Worm (Caenorhabditis elegans) whole organism, L1 larva: ENCODE data around the gene dph-5.

Experiments
- C04F5.9 ChIP-seq: sonication (generic microtip); optimal IDR thresholded peaks from 2 replicates; lab custom pipeline; 2016; ENCODE audit warnings: missing genetic modification characterization, missing compliant biosample characterization
- C16A3.4 ChIP-seq: fragments of 150-350 bp; optimal IDR thresholded peaks from 2 replicates; lab custom pipeline; 2014; ENCODE audit warnings: missing biosample characterization, missing genetic modification characterization
- C34B4.2 ChIP-seq: sonication (generic microtip); optimal IDR thresholded peaks from 2 replicates; lab custom pipeline; 2017; ENCODE audit warnings: mild to moderate bottlenecking, missing genetic modification characterization, missing compliant biosample characterization
- aha-1 ChIP-seq: fragments of 150-350 bp; optimal IDR thresholded peaks from 2 replicates; lab custom pipeline; 2014; ENCODE audit warnings: missing biosample characterization, missing genetic modification characterization
- alr-1 ChIP-seq: fragments of 200-800 bp; sonication (Bioruptor generic); optimal IDR thresholded peaks from 2 replicates; lab custom pipeline; 2018; ENCODE audit warnings: borderline replicate concordance, mild to moderate bottlenecking, missing genetic modification characterization, missing compliant biosample characterization
- aly-2 ChIP-seq: fragments of 150-350 bp; optimal IDR thresholded peaks from 2 replicates; lab custom pipeline; 2014; ENCODE audit warnings: missing biosample characterization, missing genetic modification characterization
- ceh-63 ChIP-seq: fragments of 200-800 bp; sonication (Bioruptor generic); optimal IDR thresholded peaks from 2 replicates; lab custom pipeline; 2018; ENCODE audit warnings: mild to moderate bottlenecking, missing genetic modification characterization, missing compliant biosample characterization
- ceh-8 ChIP-seq: fragments of 200-800 bp; sonication (Bioruptor generic); optimal IDR thresholded peaks from 2 replicates; lab custom pipeline; 2018; ENCODE audit warnings: mild to moderate bottlenecking, missing genetic modification characterization, moderate library complexity, missing compliant biosample characterization
- ces-1 ChIP-seq: fragments of 150-350 bp; optimal IDR thresholded peaks from 2 replicates; lab custom pipeline; 2014; ENCODE audit warnings: missing biosample characterization, missing genetic modification reagents, missing genetic modification characterization
- dpl-1 ChIP-seq, 3 experiments: fragments of 150-350 bp in 2 of 3; sonication (generic microtip) in 1 of 3; optimal IDR thresholded peaks; 2 replicates each; lab custom pipeline; 2014 to 2017; ENCODE audit warnings: missing biosample characterization in 3 of 3, missing genetic modification characterization in 3 of 3, missing genetic modification reagents in 3 of 3
- dsc-1 ChIP-seq: sonication (generic microtip); optimal IDR thresholded peaks from 2 replicates; lab custom pipeline; 2016; ENCODE audit warnings: mild to moderate bottlenecking, missing genetic modification characterization, missing compliant biosample characterization
- efl-1 ChIP-seq, 4 experiments: fragments of 150-350 bp; optimal IDR thresholded peaks in 3 of 4; peaks in 1 of 4; 1 replicate in 1 of 4; 2 replicates in 3 of 4; lab custom pipeline; 2014; ENCODE audit warnings: missing biosample characterization in 2 of 4, missing genetic modification characterization in 2 of 4, missing genetic modification reagents in 2 of 4
- egl-13 ChIP-seq: sonication (generic microtip); optimal IDR thresholded peaks from 2 replicates; lab custom pipeline; 2016; ENCODE audit warnings: missing genotype, missing genetic modification reagents, missing genetic modification characterization, missing compliant biosample characterization
- egl-27 ChIP-seq, 2 experiments: fragments of 150-350 bp in 1 of 2; sonication (generic microtip); optimal IDR thresholded peaks; 3 replicates each; lab custom pipeline; 2017 to 2018; ENCODE audit warnings: missing biosample characterization in 2 of 2, missing genetic modification characterization in 2 of 2, missing genetic modification reagents in 2 of 2
- elt-2 ChIP-seq: sonication (generic microtip); optimal IDR thresholded peaks from 2 replicates; lab custom pipeline; 2016; ENCODE audit warnings: missing genetic modification characterization, mild to moderate bottlenecking, inconsistent platforms, missing compliant biosample characterization, missing genetic modification reagents
- ets-5 ChIP-seq: fragments of 200-800 bp; sonication (Bioruptor generic); IDR thresholded peaks from 2 replicates; pipeline ENCODE4 v1.3.6; 2022; ENCODE audit warnings: missing genetic modification characterization, missing compliant biosample characterization
- fkh-10 ChIP-seq: sonication (generic microtip); optimal IDR thresholded peaks from 2 replicates; lab custom pipeline; 2017; ENCODE audit warnings: missing biosample characterization, missing genetic modification reagents, missing genetic modification characterization
- grh-1 ChIP-seq: fragments of 200-800 bp; sonication (Bioruptor generic); IDR thresholded peaks from 2 replicates; pipeline ENCODE4 v1.3.6; 2022; ENCODE audit warnings: missing genetic modification reagents, missing genetic modification characterization, missing compliant biosample characterization
- hlh-17 ChIP-seq: fragments of 200-800 bp; sonication (Bioruptor generic); optimal IDR thresholded peaks from 2 replicates; lab custom pipeline; 2018; ENCODE audit warnings: missing genetic modification characterization, mild to moderate bottlenecking, missing compliant biosample characterization, moderate library complexity, borderline replicate concordance
- irx-1 ChIP-seq: sonication (generic microtip); optimal IDR thresholded peaks from 2 replicates; lab custom pipeline; 2016; ENCODE audit warnings: missing genetic modification characterization, missing compliant biosample characterization
- lin-13 ChIP-seq: fragments of 150-350 bp; optimal IDR thresholded peaks from 2 replicates; lab custom pipeline; 2014; ENCODE audit warnings: missing biosample characterization, missing genetic modification reagents, missing genetic modification characterization
- lin-15B ChIP-seq: fragments of 150-350 bp; sonication (generic microtip); optimal IDR thresholded peaks from 3 replicates; lab custom pipeline; 2014; ENCODE audit warnings: missing biosample characterization, missing genetic modification characterization
- lin-35 ChIP-seq, 2 experiments: fragments of 150-350 bp; optimal IDR thresholded peaks; 2 replicates each; lab custom pipeline; 2014; ENCODE audit warnings: missing biosample characterization in 2 of 2, missing genetic modification characterization in 2 of 2, missing genetic modification reagents in 2 of 2
- lir-3 ChIP-seq: sonication (generic microtip); optimal IDR thresholded peaks from 2 replicates; lab custom pipeline; 2016; ENCODE audit warnings: mild to moderate bottlenecking, missing genetic modification characterization, moderate library complexity, missing compliant biosample characterization; ENCODE audit not compliant: poor library complexity
- mdl-1 ChIP-seq, 2 experiments: fragments of 150-350 bp; optimal IDR thresholded peaks; 2 replicates each; lab custom pipeline; 2014 to 2017; ENCODE audit warnings: missing biosample characterization in 2 of 2, missing genetic modification characterization in 2 of 2, inconsistent platforms in 1 of 2
- mef-2 ChIP-seq: fragments of 150-350 bp; optimal IDR thresholded peaks from 2 replicates; lab custom pipeline; 2014; ENCODE audit warnings: missing biosample characterization, missing genetic modification characterization
- nhr-12 ChIP-seq: sonication (generic microtip); optimal IDR thresholded peaks from 2 replicates; lab custom pipeline; 2017; ENCODE audit warnings: missing biosample characterization, missing genetic modification characterization
- nhr-19 ChIP-seq: fragments of 200-800 bp; sonication (Bioruptor generic); conservative IDR thresholded peaks from 2 replicates; pipeline ENCODE4 v1.3.6; 2022; ENCODE audit warnings: missing genetic modification characterization, missing compliant biosample characterization
- nhr-47 ChIP-seq: sonication (generic microtip); optimal IDR thresholded peaks from 2 replicates; lab custom pipeline; 2016; ENCODE audit warnings: mild to moderate bottlenecking, missing genetic modification characterization, moderate library complexity, missing compliant biosample characterization
- nhr-71 ChIP-seq: sonication (generic microtip); optimal IDR thresholded peaks from 2 replicates; lab custom pipeline; 2016; ENCODE audit warnings: mild to moderate bottlenecking, missing genetic modification characterization, moderate library complexity, missing compliant biosample characterization
- nhr-76 ChIP-seq: sonication (generic microtip); optimal IDR thresholded peaks from 2 replicates; lab custom pipeline; 2017; ENCODE audit warnings: missing biosample characterization, missing genetic modification characterization
- nhr-77 ChIP-seq: fragments of 150-350 bp; optimal IDR thresholded peaks from 2 replicates; lab custom pipeline; 2014; ENCODE audit warnings: missing biosample characterization, missing genetic modification characterization
- nhr-84 ChIP-seq: sonication (generic microtip); optimal IDR thresholded peaks from 2 replicates; lab custom pipeline; 2017; ENCODE audit warnings: missing biosample characterization, missing genetic modification characterization
- nhr-85 ChIP-seq: sonication (generic microtip); peaks from one replicate; lab custom pipeline; 2016; ENCODE audit warnings: missing genetic modification characterization, inconsistent platforms, missing compliant biosample characterization
- pax-3 ChIP-seq: fragments of 200-800 bp; sonication (Bioruptor generic); optimal IDR thresholded peaks from 2 replicates; lab custom pipeline; 2018; ENCODE audit warnings: mild to moderate bottlenecking, missing genetic modification characterization, moderate library complexity, missing compliant biosample characterization
- rnt-1 ChIP-seq: sonication (generic microtip); optimal IDR thresholded peaks from 2 replicates; lab custom pipeline; 2016; ENCODE audit warnings: mild to moderate bottlenecking, missing genetic modification characterization, moderate library complexity, missing compliant biosample characterization
- snpc-4 ChIP-seq: fragments of 150-350 bp; optimal IDR thresholded peaks from 2 replicates; lab custom pipeline; 2014; ENCODE audit warnings: missing biosample characterization, missing genetic modification characterization
- snu-23 ChIP-seq: sonication (generic microtip); optimal IDR thresholded peaks from 2 replicates; lab custom pipeline; 2016; ENCODE audit warnings: missing genetic modification characterization, missing compliant biosample characterization
- sox-4 ChIP-seq: sonication (generic microtip); optimal IDR thresholded peaks from 2 replicates; lab custom pipeline; 2016; ENCODE audit warnings: missing genetic modification characterization, missing compliant biosample characterization
- sup-37 ChIP-seq: fragments of 200-800 bp; sonication (Bioruptor generic); optimal IDR thresholded peaks from 2 replicates; lab custom pipeline; 2018; ENCODE audit warnings: mild to moderate bottlenecking, missing genetic modification characterization, missing compliant biosample characterization
- swsn-7 ChIP-seq: sonication (generic microtip); optimal IDR thresholded peaks from 2 replicates; lab custom pipeline; 2016; ENCODE audit warnings: missing genetic modification characterization, missing compliant biosample characterization
- tbx-2 ChIP-seq: sonication (generic microtip); optimal IDR thresholded peaks from 2 replicates; lab custom pipeline; 2016; ENCODE audit warnings: missing genetic modification characterization, missing compliant biosample characterization
- unc-62 ChIP-seq: fragments of 150-350 bp; optimal IDR thresholded peaks from 2 replicates; lab custom pipeline; 2014; ENCODE audit warnings: missing biosample characterization, missing genetic modification reagents, missing genetic modification characterization
- unc-86 ChIP-seq: sonication (generic microtip); optimal IDR thresholded peaks from 2 replicates; lab custom pipeline; 2016; ENCODE audit warnings: missing genetic modification characterization, missing compliant biosample characterization
- unc-98 ChIP-seq: fragments of 200-800 bp; sonication (Bioruptor generic); IDR thresholded peaks from 2 replicates; pipeline ENCODE4 v1.3.6; 2022; ENCODE audit warnings: missing genetic modification characterization, missing compliant biosample characterization
- vab-15 ChIP-seq: sonication (generic microtip); optimal IDR thresholded peaks from 2 replicates; lab custom pipeline; 2017; ENCODE audit warnings: missing genotype, mild to moderate bottlenecking, missing genetic modification characterization, missing compliant biosample characterization
- xbp-1 ChIP-seq: sonication (generic microtip); optimal IDR thresholded peaks from 2 replicates; lab custom pipeline; 2016; ENCODE audit warnings: missing genetic modification characterization, missing compliant biosample characterization
- zag-1 ChIP-seq: fragments of 150-350 bp; optimal IDR thresholded peaks from 2 replicates; lab custom pipeline; 2014; ENCODE audit warnings: missing biosample characterization, missing genetic modification characterization
- zip-4 ChIP-seq: fragments of 200-800 bp; sonication (Bioruptor generic); optimal IDR thresholded peaks from 2 replicates; lab custom pipeline; 2018; ENCODE audit warnings: mild to moderate bottlenecking, missing genetic modification characterization, moderate library complexity, missing compliant biosample characterization
- ztf-11 ChIP-seq, 2 experiments: sonication (generic microtip); optimal IDR thresholded peaks; 2 replicates each; lab custom pipeline; 2016 to 2017; ENCODE audit warnings: missing genetic modification characterization in 2 of 2, missing biosample characterization in 1 of 2, missing compliant biosample characterization in 1 of 2
- ztf-4 ChIP-seq: fragments of 150-350 bp; optimal IDR thresholded peaks from 2 replicates; lab custom pipeline; 2014; ENCODE audit warnings: missing biosample characterization, missing genetic modification characterization

The dph-5 gene

DNA sequence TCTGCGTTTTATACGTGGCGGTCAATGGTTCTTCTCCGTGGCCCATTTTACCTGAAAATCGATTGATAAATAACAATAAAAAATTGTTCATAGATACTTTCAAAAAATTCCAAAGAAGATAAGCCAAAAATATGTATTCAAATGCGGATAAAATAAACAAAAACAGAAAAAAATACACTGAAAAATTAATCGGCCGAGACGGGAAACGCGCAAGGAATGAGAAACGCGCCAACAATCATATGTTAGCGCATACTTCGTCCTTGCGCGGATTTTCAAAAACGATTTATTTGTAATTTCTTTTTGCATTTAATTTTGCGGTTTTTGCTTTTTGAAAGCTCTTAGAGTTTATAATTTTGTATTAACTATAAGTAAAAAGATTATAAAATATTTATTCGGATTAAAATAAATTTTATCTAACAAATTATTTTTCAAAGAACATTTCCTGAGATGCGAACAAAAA, 4.4 kb upstream of the dph-5 start, which contains the start of gene nduf-11:
Gene nduf-11 (minus strand): TSS at position 51 of the 460 bp plus-strand sequence.
- TF ChIP-seq elt-2 (tag; lab: Kevin White, UChicago) (peak; percentile 74), sup-37 (GFP tag; lab: Kevin White, UChicago) (peak; percentile 70), C34B4.2 (tag; lab: Kevin White, UChicago) (no peak), ztf-4 (tag; lab: Kevin White, UChicago) (peak; percentile 70), nhr-47 (tag; lab: Kevin White, UChicago) (peak; percentile 94), lin-15B (tag; lab: Kevin White, UChicago) (peak; percentile 69), nhr-12 (tag; lab: Kevin White, UChicago) (no peak), tbx-2 (tag; lab: Kevin White, UChicago) (peak; percentile 91), dsc-1 (tag; lab: Kevin White, UChicago) (peak; percentile 90), nhr-71 (tag; lab: Kevin White, UChicago) (peak; percentile 93), nhr-76 (tag; lab: Kevin White, UChicago) (no peak), aha-1 (tag; lab: Kevin White, UChicago) (peak; percentile 59), vab-15 (tag; lab: Kevin White, UChicago) (no peak), egl-13 (peak; percentile 56), swsn-7 (peak; percentile 87), nhr-85 (tag; lab: Kevin White, UChicago) (peak; percentile 94), snpc-4 (tag; lab: Kevin White, UChicago) (peak; percentile 75), mef-2 (tag; lab: Kevin White, UChicago) (no peak), nhr-84 (tag; lab: Kevin White, UChicago) (no peak), irx-1 (tag; lab: Kevin White, UChicago) (peak; percentile 85), lir-3 (tag; lab: Kevin White, UChicago) (peak; percentile 74), ceh-8 (peak; percentile 30), mdl-1 (tag; optimal IDR thresholded peaks at IDR 0.05; lab: Kevin White, UChicago) (peak in 1 of 2 experiments; percentile 80), ztf-11 (tag; optimal IDR thresholded peaks at IDR 0.05; lab: Kevin White, UChicago) (peak in 1 of 2 experiments; percentile 70), sox-4 (tag; lab: Kevin White, UChicago) (peak; percentile 63), alr-1 (tag; lab: Kevin White, UChicago) (no peak), fkh-10 (GFP tag; lab: Kevin White, UChicago) (peak; percentile 23), grh-1 (GFP tag; lab: Robert Waterston, UW) (peak; percentile 90), egl-27 (tag; optimal IDR thresholded peaks at IDR 0.05; lab: Kevin White, UChicago) (no peak), nhr-77 (peak; percentile 52), unc-86 (tag; lab: Kevin White, UChicago) (peak; percentile 84), ets-5 (GFP tag; lab: Robert Waterston, UW) (no peak), ceh-63 (GFP tag; lab: Kevin White, UChicago) (no peak), efl-1 (optimal IDR thresholded peaks at IDR 0.05; lab: Kevin White, UChicago) (peak; percentile 75 to 98), efl-1 (GFP tag; optimal IDR thresholded peaks at IDR 0.05 in 1 of 2; lab: Kevin White, UChicago) (peak; percentile 96 to 100), pax-3 (peak; percentile 69), zip-4 (GFP tag; lab: Kevin White, UChicago) (peak; percentile 54), snu-23 (peak; percentile 91), C16A3.4 (tag; lab: Kevin White, UChicago) (peak; percentile 81), C04F5.9 (tag; lab: Kevin White, UChicago) (peak; percentile 72), hlh-17 (GFP tag; lab: Kevin White, UChicago) (no peak), ces-1 (GFP tag; lab: Kevin White, UChicago) (no peak), zag-1 (tag; lab: Kevin White, UChicago) (no peak), dpl-1 (GFP tag; optimal IDR thresholded peaks at IDR 0.05; lab: Kevin White, UChicago) (peak; percentile 97 to 98 (median 97)), unc-98 (GFP tag; lab: Robert Waterston, UW) (no peak), nhr-19 (GFP tag; lab: Robert Waterston, UW) (peak; percentile 89), unc-62 (no peak), rnt-1 (tag; lab: Kevin White, UChicago) (peak; percentile 92), lin-35 (GFP tag; optimal IDR thresholded peaks at IDR 0.05; lab: Kevin White, UChicago) (peak; percentile 95 to 98), lin-13 (peak; percentile 75), aly-2 (peak; percentile 45), xbp-1 (tag; lab: Kevin White, UChicago) (peak; percentile 87)
